Fruit fly (Drosophila melanogaster): ENCODE data around the gene CG3223.

CG3223 gene

dm6 chr3R:7962778-7963494, 46.3 kb upstream of the CG3223 start (continued):
- TF ChIP-seq Dek (tag; optimal IDR thresholded peaks at IDR 0.05) (no peak), CG7839 (tag; optimal IDR thresholded peaks at IDR 0.05) (peak; percentile 61), CG6654 (GFP tag; optimal IDR thresholded peaks at IDR 0.05) (peak; percentile 55), slou (GFP tag; optimal IDR thresholded peaks at IDR 0.05) (peak; percentile 13), CG11504 (tag; optimal IDR thresholded peaks at IDR 0.05) (peak; percentile 63), CG6791 (GFP tag; IDR thresholded peaks at IDR 0.05; ENCODE audit: partially characterized antibody) (no peak), zf30C (GFP tag; optimal IDR thresholded peaks at IDR 0.05) (no peak), CG12659 (GFP tag; optimal IDR thresholded peaks at IDR 0.05) (peak; percentile 6), tio (GFP tag; optimal IDR thresholded peaks at IDR 0.05) (peak; percentile 76), ro (GFP tag; IDR thresholded peaks at IDR 0.05) (peak; percentile 10; the same call in 1 of the 2 replicates), CG8478 (optimal IDR thresholded peaks at IDR 0.05) (peak; percentile 72), CG4424 (GFP tag; optimal IDR thresholded peaks at IDR 0.05) (peak; percentile 76), Nf-YB (GFP tag; optimal IDR thresholded peaks at IDR 0.05) (peak; percentile 93), CG2712 (tag; optimal IDR thresholded peaks at IDR 0.05) (peak; percentile 76), CG32772 (GFP tag; IDR thresholded peaks at IDR 0.05) (peak; percentile 46), nerfin-1 (tag; optimal IDR thresholded peaks at IDR 0.05) (no peak), bcd (GFP tag; optimal IDR thresholded peaks at IDR 0.05) (peak; percentile 45), tll (GFP tag; optimal IDR thresholded peaks at IDR 0.05) (no peak), CG3838 (GFP tag; optimal IDR thresholded peaks at IDR 0.05) (no peak), Lim3 (GFP tag; IDR thresholded peaks at IDR 0.05) (no peak), Sry-β (GFP tag; optimal IDR thresholded peaks at IDR 0.05) (peak; percentile 13), Rfx (GFP tag; IDR thresholded peaks at IDR 0.05) (no peak), lola (GFP tag; optimal IDR thresholded peaks at IDR 0.05) (peak in 1 of 3 experiments; percentile 87), D (optimal IDR thresholded peaks at IDR 0.05) (no peak), D (GFP tag; optimal IDR thresholded peaks at IDR 0.05) (peak; percentile 85), CG17829 (tag; optimal IDR thresholded peaks at IDR 0.05) (peak; percentile 72), pum (GFP tag; optimal IDR thresholded peaks at IDR 0.05) (peak; percentile 30), CG2202 (tag; optimal IDR thresholded peaks at IDR 0.05) (no peak), sim (GFP tag; IDR thresholded peaks at IDR 0.05) (no peak), CG1233 (GFP tag; optimal IDR thresholded peaks at IDR 0.05) (peak; percentile 52), CG10462 (GFP tag; optimal IDR thresholded peaks at IDR 0.05) (peak; percentile 22), Med (GFP tag) (peak; percentile 61), Xbp1 (GFP tag; optimal IDR thresholded peaks at IDR 0.05) (peak; percentile 15), Usf (GFP tag; optimal IDR thresholded peaks at IDR 0.05) (peak; percentile 62), CG15696 (tag; optimal IDR thresholded peaks at IDR 0.05) (peak; percentile 69), CG14860 (GFP tag; IDR thresholded peaks at IDR 0.05; ENCODE audit: partially characterized antibody) (0 out of 3 replicates have a peak, but pooled peaks have one; percentile 34), CG9727 (GFP tag; optimal IDR thresholded peaks at IDR 0.05) (peak; percentile 82), pita (GFP tag; optimal IDR thresholded peaks at IDR 0.05) (no peak), HLH54F (GFP tag; optimal IDR thresholded peaks at IDR 0.05) (no peak), Dp (GFP tag; optimal IDR thresholded peaks at IDR 0.05) (no peak), ase (GFP tag; IDR thresholded peaks at IDR 0.05) (peak; percentile 6; the same call in 1 of the 3 replicates), CG31388 (GFP tag; optimal IDR thresholded peaks at IDR 0.05) (no peak), org-1 (GFP tag; optimal IDR thresholded peaks at IDR 0.05) (no peak), CG12299 (tag; optimal IDR thresholded peaks at IDR 0.05) (no peak), slbo (GFP tag; IDR thresholded peaks at IDR 0.05) (no peak), CG15011 (GFP tag; optimal IDR thresholded peaks at IDR 0.05) (no peak), CG30431 (GFP tag; optimal IDR thresholded peaks at IDR 0.05) (peak; percentile 51), cas (GFP tag; IDR thresholded peaks at IDR 0.05) (no peak), zen2 (GFP tag; IDR thresholded peaks at IDR 0.05; ENCODE audit: partially characterized antibody) (no peak)
